Worm (Caenorhabditis elegans) whole organism, late embryonic: ENCODE measurements around the gene ZK180.8.

ENCODE experiments used
- C08G9.2 ChIP-seq: sonication (generic microtip); optimal IDR thresholded peaks from 2 replicates; lab custom pipeline; 2016; ENCODE audit warnings: mild to moderate bottlenecking, missing genetic modification characterization, moderate library complexity, missing compliant biosample characterization
- F13H6.1 ChIP-seq: sonication (generic microtip); optimal IDR thresholded peaks from 2 replicates; lab custom pipeline; 2016; ENCODE audit warnings: missing genetic modification characterization, missing compliant biosample characterization
- T23F11.4 ChIP-seq: fragments of 200-800 bp; sonication (Bioruptor generic); optimal IDR thresholded peaks from 2 replicates; lab custom pipeline; 2018; ENCODE audit warnings: mild to moderate bottlenecking, missing genetic modification characterization, missing compliant biosample characterization
- ahr-1 ChIP-seq: sonication (generic microtip); optimal IDR thresholded peaks from 2 replicates; lab custom pipeline; 2016; ENCODE audit warnings: missing genetic modification characterization, missing compliant biosample characterization
- ceh-14 ChIP-seq: sonication (generic microtip); optimal IDR thresholded peaks from 2 replicates; lab custom pipeline; 2016; ENCODE audit warnings: missing genotype, missing genetic modification characterization, missing compliant biosample characterization
- ceh-19 ChIP-seq: fragments of 200-800 bp; sonication (Bioruptor generic); optimal IDR thresholded peaks from 2 replicates; lab custom pipeline; 2018; ENCODE audit warnings: mild to moderate bottlenecking, missing genetic modification characterization, missing compliant biosample characterization
- ceh-2 ChIP-seq: sonication (generic microtip); optimal IDR thresholded peaks from 2 replicates; lab custom pipeline; 2016; ENCODE audit warnings: missing genotype, missing genetic modification characterization, missing compliant biosample characterization
- ceh-24 ChIP-seq: sonication (generic microtip); optimal IDR thresholded peaks from 2 replicates; lab custom pipeline; 2016; ENCODE audit warnings: mild to moderate bottlenecking, missing genetic modification characterization, missing compliant biosample characterization
- ceh-30 ChIP-seq: fragments of 150-350 bp; optimal IDR thresholded peaks from 2 replicates; lab custom pipeline; 2014; ENCODE audit warnings: missing biosample characterization, missing genetic modification characterization
- ceh-31 ChIP-seq: sonication (generic microtip); optimal IDR thresholded peaks from 2 replicates; lab custom pipeline; 2016; ENCODE audit warnings: missing genetic modification characterization, missing compliant biosample characterization
- ceh-34 ChIP-seq: sonication (generic microtip); optimal IDR thresholded peaks from 2 replicates; lab custom pipeline; 2016; ENCODE audit warnings: mild to moderate bottlenecking, missing genetic modification characterization, missing compliant biosample characterization
- ceh-45 ChIP-seq: fragments of 200-800 bp; sonication (Bioruptor generic); IDR thresholded peaks from 2 replicates; pipeline ENCODE4 v1.3.6; 2022; ENCODE audit warnings: missing genetic modification reagents, missing genetic modification characterization, missing compliant biosample characterization
- ceh-48 ChIP-seq: sonication (generic microtip); optimal IDR thresholded peaks from 2 replicates; lab custom pipeline; 2016; ENCODE audit warnings: missing genetic modification characterization, inconsistent platforms, missing compliant biosample characterization
- ceh-9 ChIP-seq: sonication (generic microtip); optimal IDR thresholded peaks from 2 replicates; lab custom pipeline; 2016; ENCODE audit warnings: mild to moderate bottlenecking, missing genetic modification characterization, inconsistent platforms, missing compliant biosample characterization
- dve-1 ChIP-seq: sonication (generic microtip); optimal IDR thresholded peaks from 2 replicates; lab custom pipeline; 2017; ENCODE audit warnings: antibody characterized with exemption, mild to moderate bottlenecking, missing genetic modification characterization, missing compliant biosample characterization
- elt-2 ChIP-seq: sonication (generic microtip); optimal IDR thresholded peaks from 2 replicates; lab custom pipeline; 2016; ENCODE audit warnings: missing genetic modification reagents, missing genetic modification characterization, missing compliant biosample characterization
- ets-4 ChIP-seq: sonication (generic microtip); optimal IDR thresholded peaks from 2 replicates; lab custom pipeline; 2016; ENCODE audit warnings: missing genetic modification characterization, missing compliant biosample characterization
- eyg-1 ChIP-seq: sonication (generic microtip); optimal IDR thresholded peaks from 2 replicates; lab custom pipeline; 2016; ENCODE audit warnings: missing genotype, missing genetic modification characterization, missing compliant biosample characterization
- fax-1 ChIP-seq: sonication (generic microtip); optimal IDR thresholded peaks from 2 replicates; lab custom pipeline; 2016; ENCODE audit warnings: missing genotype, missing genetic modification characterization, missing compliant biosample characterization
- fkh-6 ChIP-seq: sonication (generic microtip); optimal IDR thresholded peaks from 2 replicates; lab custom pipeline; 2016; ENCODE audit warnings: missing genetic modification characterization, missing compliant biosample characterization
- gmeb-2 ChIP-seq: sonication (generic microtip); optimal IDR thresholded peaks from 2 replicates; lab custom pipeline; 2016; ENCODE audit warnings: missing genetic modification characterization, inconsistent platforms, missing compliant biosample characterization
- hlh-30 ChIP-seq: sonication (generic microtip); optimal IDR thresholded peaks from 2 replicates; lab custom pipeline; 2017; ENCODE audit warnings: antibody characterized with exemption, missing genetic modification characterization, missing compliant biosample characterization; ENCODE audit not compliant: insufficient read depth
- lim-6 ChIP-seq: sonication (generic microtip); optimal IDR thresholded peaks from 2 replicates; lab custom pipeline; 2016; ENCODE audit warnings: missing genetic modification characterization, missing compliant biosample characterization
- nfya-1 ChIP-seq: sonication (generic microtip); optimal IDR thresholded peaks from 2 replicates; lab custom pipeline; 2017; ENCODE audit warnings: missing genetic modification characterization, mild to moderate bottlenecking, missing compliant biosample characterization, antibody characterized with exemption, moderate library complexity
- nhr-11 ChIP-seq: fragments of 150-350 bp; optimal IDR thresholded peaks from 2 replicates; lab custom pipeline; 2014; ENCODE audit warnings: missing biosample characterization, missing genetic modification characterization
- odd-2 ChIP-seq: sonication (generic microtip); optimal IDR thresholded peaks from 2 replicates; lab custom pipeline; 2017; ENCODE audit warnings: antibody characterized with exemption, mild to moderate bottlenecking, missing genetic modification characterization, missing compliant biosample characterization
- pat-9 ChIP-seq: fragments of 200-800 bp; sonication (Bioruptor generic); optimal IDR thresholded peaks from 2 replicates; lab custom pipeline; 2018; ENCODE audit warnings: mild to moderate bottlenecking, missing genetic modification characterization, moderate library complexity, missing compliant biosample characterization
- pqm-1 ChIP-seq: sonication (generic microtip); optimal IDR thresholded peaks from 2 replicates; lab custom pipeline; 2016; ENCODE audit warnings: missing genetic modification characterization, missing compliant biosample characterization
- pros-1 ChIP-seq: fragments of 150-350 bp; optimal IDR thresholded peaks from 2 replicates; lab custom pipeline; 2014; ENCODE audit warnings: missing biosample characterization, missing genetic modification reagents, missing genetic modification characterization
- rnt-1 ChIP-seq: sonication (generic microtip); optimal IDR thresholded peaks from 2 replicates; lab custom pipeline; 2016; ENCODE audit warnings: missing genetic modification characterization, missing compliant biosample characterization
- sdc-2 ChIP-seq: sonication (generic microtip); optimal IDR thresholded peaks from 2 replicates; lab custom pipeline; 2016; ENCODE audit warnings: missing genotype, missing genetic modification characterization, missing compliant biosample characterization
- sox-2 ChIP-seq: fragments of 200-800 bp; sonication (Bioruptor generic); IDR thresholded peaks from 2 replicates; pipeline ENCODE4 v1.3.6; 2022; ENCODE audit warnings: missing genetic modification reagents, missing genetic modification characterization, missing compliant biosample characterization
- unc-3 ChIP-seq, 2 experiments: fragments of 200-800 bp in 1 of 2; sonication (Bioruptor generic) in 1 of 2; sonication (generic microtip) in 1 of 2; conservative IDR thresholded peaks in 1 of 2; optimal IDR thresholded peaks in 1 of 2; 2 replicates each; pipeline versions ENCODE4 v1.3.6 to Lab custom; 2016 to 2022; ENCODE audit warnings: missing compliant biosample characterization in 2 of 2, missing genetic modification characterization in 2 of 2, missing genetic modification reagents in 1 of 2
- unc-55 ChIP-seq: sonication (generic microtip); optimal IDR thresholded peaks from 2 replicates; lab custom pipeline; 2017; ENCODE audit warnings: missing biosample characterization, missing genetic modification reagents, missing genetic modification characterization
- zip-5 ChIP-seq: sonication (generic microtip); optimal IDR thresholded peaks from 2 replicates; lab custom pipeline; 2016; ENCODE audit warnings: missing genetic modification characterization, missing compliant biosample characterization
- ztf-16 ChIP-seq: sonication (generic microtip); optimal IDR thresholded peaks from 2 replicates; lab custom pipeline; 2017; ENCODE audit warnings: missing genetic modification characterization, missing compliant biosample characterization

ZK180.8 gene

DNA sequence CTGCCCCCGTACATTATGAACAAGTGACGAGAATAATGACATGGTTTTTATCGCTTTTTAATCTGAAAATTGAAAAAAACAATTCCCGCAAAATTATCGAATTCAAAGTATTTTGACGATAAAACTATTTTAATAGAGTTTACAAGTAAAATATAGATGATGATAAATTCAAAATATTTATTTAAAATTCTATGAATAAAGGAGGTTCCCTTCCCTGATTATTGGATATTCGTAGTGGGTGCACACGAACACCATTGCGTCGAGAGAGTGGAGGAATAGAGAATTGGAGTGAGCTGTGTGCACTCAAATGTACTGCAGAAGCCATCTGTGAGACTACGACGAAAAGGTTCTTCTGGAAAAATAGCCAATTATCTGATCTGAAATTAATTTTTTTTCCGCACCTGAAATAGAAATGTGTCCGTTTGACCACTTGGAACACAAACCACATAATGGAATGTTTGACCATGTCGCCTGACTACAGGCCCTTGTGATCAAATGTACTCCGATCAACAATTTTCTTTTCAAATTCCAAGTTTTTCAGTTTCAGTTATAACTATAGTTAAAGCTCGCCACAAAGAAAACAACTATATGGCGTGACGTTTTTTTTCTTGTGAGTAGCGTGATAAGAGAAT, at the start of gene ZK180.8, which contains the start of gene rfth-1:
Gene ZK180.8, minus strand, starts transcription at position 466 of the 632 bp plus-strand sequence.
Gene rfth-1, minus strand, starts transcription at position 51 of the 632 bp plus-strand sequence.
- no peak for TF ChIP-seq unc-3 (GFP tag; conservative IDR thresholded peaks at IDR 0.05; lab: Robert Waterston, UW)
- no peak for TF ChIP-seq unc-3 (tag; optimal IDR thresholded peaks at IDR 0.05; lab: Kevin White, UChicago)
- TF ChIP-seq ceh-19 (GFP tag; lab: Kevin White, UChicago), result no peak

DNA sequence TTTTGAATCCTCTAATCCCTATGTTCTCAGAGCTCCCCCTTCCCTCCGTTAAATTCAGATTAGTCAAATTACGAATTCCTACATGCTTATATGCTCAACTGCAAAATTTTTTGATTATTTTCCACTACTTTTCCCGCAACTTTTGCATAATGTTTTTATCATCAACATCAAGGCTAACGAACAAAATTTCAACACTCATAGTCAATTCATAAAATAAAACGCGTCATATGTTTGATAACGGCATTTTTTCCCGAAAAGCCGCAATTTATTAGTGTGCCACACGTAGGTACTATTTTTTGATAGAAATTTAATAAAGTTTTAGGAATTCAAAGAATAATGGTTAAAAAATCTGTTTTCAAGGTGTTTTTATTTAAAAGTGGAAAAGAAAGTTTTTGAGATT, 47.6 kb upstream of the ZK180.8 start:
- no peak for TF ChIP-seq pros-1 (tag; lab: Kevin White, UChicago)
- TF ChIP-seq ahr-1 (tag; lab: Kevin White, UChicago), result no peak
- TF ChIP-seq ceh-45, result no peak
- no peak for TF ChIP-seq pat-9
- no peak for TF ChIP-seq nhr-11 (tag; lab: Kevin White, UChicago)
- TF ChIP-seq T23F11.4 (GFP tag; lab: Kevin White, UChicago), result no peak
- no peak for TF ChIP-seq pqm-1 (tag; lab: Kevin White, UChicago)
- TF ChIP-seq fkh-6 (tag; lab: Kevin White, UChicago), result no peak
- no peak for TF ChIP-seq elt-2 (tag; lab: Kevin White, UChicago)

DNA sequence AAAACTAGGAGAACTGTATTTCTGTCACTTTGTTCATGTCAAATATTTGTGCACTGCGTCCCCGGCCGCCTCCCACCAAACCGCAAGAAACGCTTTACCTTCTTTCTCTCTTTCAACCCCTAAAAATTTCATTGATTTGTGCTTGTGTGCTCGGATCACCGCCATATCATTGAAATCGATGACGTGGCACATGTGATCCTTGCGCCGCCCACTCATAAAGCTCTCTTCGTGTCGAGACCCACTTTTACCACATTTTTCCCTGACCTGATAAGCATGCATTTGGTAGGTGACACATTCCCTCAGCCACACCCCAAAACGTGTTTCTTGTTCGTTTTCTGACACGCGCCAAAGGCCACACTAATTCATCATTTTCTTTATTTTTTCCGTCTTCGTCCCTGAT, 46.2 kb upstream of the ZK180.8 start:
- TF ChIP-seq ztf-16, result no peak
- TF ChIP-seq ceh-34 (tag; lab: Kevin White, UChicago), result no peak
- no peak for TF ChIP-seq ceh-31 (tag; lab: Kevin White, UChicago)
- no peak for TF ChIP-seq zip-5
- no peak for TF ChIP-seq C08G9.2 (tag; lab: Kevin White, UChicago)
- TF ChIP-seq T23F11.4 (GFP tag; lab: Kevin White, UChicago), result no peak
- TF ChIP-seq ceh-9 (tag; lab: Kevin White, UChicago), result no peak
- TF ChIP-seq ceh-30, result no peak
- no peak for TF ChIP-seq fkh-6 (tag; lab: Kevin White, UChicago)
- TF ChIP-seq elt-2 (tag; lab: Kevin White, UChicago), result no peak
- TF ChIP-seq ceh-19 (GFP tag; lab: Kevin White, UChicago), result no peak
- no peak for TF ChIP-seq ceh-24 (tag; lab: Kevin White, UChicago)
- TF ChIP-seq rnt-1, result no peak
- TF ChIP-seq lim-6 (tag; lab: Kevin White, UChicago), result no peak

- TF ChIP-seq F13H6.1 (tag; lab: Kevin White, UChicago), result no peak
- TF ChIP-seq, all 69 proteins: peak for 0
Observed at ce11 chrIV:4557130-4557529, 45.6 kb upstream of the ZK180.8 start.

- TF ChIP-seq nfya-1 (tag; lab: Kevin White, UChicago) (no peak), ceh-30 (no peak), eyg-1 (tag; lab: Kevin White, UChicago) (no peak), dve-1 (no peak), ets-4 (tag; lab: Kevin White, UChicago) (no peak), ceh-2 (tag; lab: Kevin White, UChicago) (no peak), hlh-30 (tag; lab: Kevin White, UChicago) (no peak), ceh-19 (GFP tag; lab: Kevin White, UChicago) (no peak), ceh-48 (tag; lab: Kevin White, UChicago) (no peak), sdc-2 (no peak), unc-55 (GFP tag; lab: Kevin White, UChicago) (no peak), ceh-9 (tag; lab: Kevin White, UChicago) (no peak), fkh-6 (tag; lab: Kevin White, UChicago) (no peak), ceh-14 (tag; lab: Kevin White, UChicago) (no peak), odd-2 (tag; lab: Kevin White, UChicago) (no peak), gmeb-2 (no peak), lim-6 (tag; lab: Kevin White, UChicago) (no peak), sox-2 (GFP tag; lab: Robert Waterston, UW) (no peak), fax-1 (tag; lab: Kevin White, UChicago) (no peak)
Observed at ce11 chrIV:4551562-4551961, 40.0 kb upstream of the ZK180.8 start.
